Worm (Caenorhabditis elegans) whole organism, midembryonic: ENCODE data around the gene str-263.
"Not testable (repeated sequence)": the region's sequence is repeated elsewhere in the genome, so short reads cannot be mapped to it uniquely, and the experiment has no call there.

Source experiments
- T22C8.4 ChIP-seq: fragments of 200-800 bp; sonication (Bioruptor generic); IDR thresholded peaks from 2 replicates; pipeline ENCODE4 v1.3.6; 2022; ENCODE audit warnings: missing genetic modification characterization, missing compliant biosample characterization
- cog-1 ChIP-seq: sonication (generic microtip); optimal IDR thresholded peaks from 2 replicates; lab custom pipeline; 2016; ENCODE audit warnings: missing genetic modification characterization, missing compliant biosample characterization
- flt-1 ChIP-seq: fragments of 200-800 bp; sonication (Bioruptor generic); IDR thresholded peaks from 2 replicates; pipeline ENCODE4 v1.3.6; 2022; ENCODE audit warnings: missing genetic modification characterization, missing compliant biosample characterization
- klf-2 ChIP-seq: fragments of 200-800 bp; sonication (Bioruptor generic); conservative IDR thresholded peaks from 2 replicates; pipeline ENCODE4 v1.3.6; 2022; ENCODE audit warnings: missing genetic modification reagents, missing genetic modification characterization, missing compliant biosample characterization
- med-1 ChIP-seq: sonication (generic microtip); optimal IDR thresholded peaks from 2 replicates; lab custom pipeline; 2017; ENCODE audit warnings: missing genetic modification characterization, mild to moderate bottlenecking, missing compliant biosample characterization, antibody characterized with exemption, missing genetic modification reagents; ENCODE audit not compliant: insufficient read depth
- ref-1 ChIP-seq: fragments of 200-800 bp; sonication (Bioruptor generic); conservative IDR thresholded peaks from 2 replicates; pipeline ENCODE4 v1.3.6; 2022; ENCODE audit warnings: missing genetic modification reagents, missing genetic modification characterization, missing compliant biosample characterization
- tab-1 ChIP-seq: fragments of 200-800 bp; sonication (Bioruptor generic); IDR thresholded peaks from 2 replicates; pipeline ENCODE4 v1.3.6; 2022; ENCODE audit warnings: missing genetic modification characterization, missing compliant biosample characterization
- ztf-23 ChIP-seq: fragments of 200-800 bp; sonication (Bioruptor generic); IDR thresholded peaks from 2 replicates; pipeline ENCODE4 v1.3.6; 2022; ENCODE audit warnings: missing genetic modification reagents, missing genetic modification characterization, missing compliant biosample characterization
- ztf-29 ChIP-seq: fragments of 200-800 bp; sonication (Bioruptor generic); IDR thresholded peaks from 2 replicates; pipeline ENCODE4 v1.3.6; 2022; ENCODE audit warnings: missing genetic modification reagents, missing genetic modification characterization, missing compliant biosample characterization

Gene str-263

DNA sequence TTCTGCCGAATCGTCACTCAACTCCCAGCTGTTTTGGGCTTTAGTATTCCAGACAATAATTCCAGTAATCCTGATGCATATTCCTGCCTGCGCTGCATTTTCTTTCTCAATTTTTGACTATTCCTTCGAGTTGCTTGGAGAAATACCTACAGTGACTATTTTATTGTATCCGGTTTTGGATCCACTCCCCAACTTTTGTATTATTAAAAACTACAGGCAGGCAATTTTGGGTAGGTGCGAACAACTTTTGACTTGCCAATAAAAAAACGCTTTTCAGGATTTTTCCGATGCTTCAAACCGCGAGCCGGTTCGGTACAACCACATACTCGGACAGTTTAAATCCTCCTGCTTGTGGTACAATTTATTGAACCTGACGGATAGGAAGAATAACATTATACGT is 1.5 kb downstream of the str-263 start:
- TF ChIP-seq cog-1 = no peak

- TF ChIP-seq flt-1 = no peak
- TF ChIP-seq ztf-23 = no peak
- no peak for TF ChIP-seq ztf-29 (GFP tag; lab: Robert Waterston, UW)
- TF ChIP-seq ref-1 (GFP tag; lab: Robert Waterston, UW) = no peak
- TF ChIP-seq tab-1 (GFP tag; lab: Robert Waterston, UW) = no peak
- no peak for TF ChIP-seq klf-2 (GFP tag; lab: Robert Waterston, UW)
- TF ChIP-seq cog-1 = no peak
- TF ChIP-seq med-1 (GFP tag; lab: Kevin White, UChicago) = no peak
- no peak for TF ChIP-seq T22C8.4
Measured at ce11 chrV:15621518-15621917, 8.5 kb downstream of the str-263 start, which contains the start of gene C55A1.1. TSS of gene C55A1.1 (plus strand) at chrV:15621818.

- TF ChIP-seq tab-1 (GFP tag; lab: Robert Waterston, UW) (no peak), ztf-29 (GFP tag; lab: Robert Waterston, UW) (no peak), klf-2 (GFP tag; lab: Robert Waterston, UW) (no peak), med-1 (GFP tag; lab: Kevin White, UChicago) (no peak), flt-1 (no peak), ref-1 (GFP tag; lab: Robert Waterston, UW) (no peak), ztf-23 (no peak), T22C8.4 (no peak), cog-1 (no peak)
Measured at ce11 chrV:15625561-15625960, 12.6 kb downstream of the str-263 start, which contains the start of gene C55A1.11. TSS of gene C55A1.11 (plus strand) at chrV:15625861.

- TF ChIP-seq med-1 (GFP tag; lab: Kevin White, UChicago) = no peak
- TF ChIP-seq flt-1 = no peak
- no peak for TF ChIP-seq tab-1 (GFP tag; lab: Robert Waterston, UW)
- TF ChIP-seq ref-1 (GFP tag; lab: Robert Waterston, UW) = no peak
- TF ChIP-seq ztf-23 = no peak
- TF ChIP-seq klf-2 (GFP tag; lab: Robert Waterston, UW) = no peak
- TF ChIP-seq ztf-29 (GFP tag; lab: Robert Waterston, UW) = no peak
- TF ChIP-seq cog-1 = no peak
- no peak for TF ChIP-seq T22C8.4
Measured at ce11 chrV:15629543-15629942, 16.6 kb downstream of the str-263 start, which contains the start of gene str-248. TSS of gene str-248 (minus strand) at chrV:15629643.

DNA sequence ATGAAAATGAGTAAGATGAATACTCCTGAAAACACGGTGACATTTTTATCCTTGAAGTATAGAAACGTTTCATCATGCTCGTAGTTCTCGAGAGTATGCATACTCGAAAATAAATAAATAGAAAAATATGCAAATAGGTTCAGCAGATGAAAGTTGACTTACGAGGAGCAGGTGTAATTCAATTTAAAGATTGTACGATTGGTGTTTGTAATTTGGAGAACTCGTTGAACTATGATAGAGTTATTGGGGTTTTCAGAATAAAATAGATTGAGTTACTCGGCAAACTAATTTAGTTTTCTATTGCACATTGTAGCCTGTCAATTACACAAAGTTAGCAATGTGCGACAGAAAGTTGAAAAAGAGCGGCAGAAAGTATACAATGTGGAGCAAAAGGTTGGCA is 25.9 kb downstream of the str-263 start, which contains the start of gene srz-44:
TSS of gene srz-44 (minus strand) at position 101 of the 400 bp plus-strand sequence.
- TF ChIP-seq T22C8.4 (no peak), ref-1 (GFP tag; lab: Robert Waterston, UW) (no peak), ztf-23 (no peak), ztf-29 (GFP tag; lab: Robert Waterston, UW) (no peak), klf-2 (GFP tag; lab: Robert Waterston, UW) (no peak), med-1 (GFP tag; lab: Kevin White, UChicago) (no peak), flt-1 (no peak), tab-1 (GFP tag; lab: Robert Waterston, UW) (no peak), cog-1 (no peak)

ce11 chrV:15643192-15643591 is 30.2 kb downstream of the str-263 start, which contains the start of gene C55A1.4:
TSS of gene C55A1.4 (minus strand) at chrV:15643292.
- not testable (repeated sequence) for TF ChIP-seq T22C8.4; med-1 (GFP tag; lab: Kevin White, UChicago); tab-1 (GFP tag; lab: Robert Waterston, UW)

- TF ChIP-seq cog-1 = no peak
- no peak for TF ChIP-seq tab-1 (GFP tag; lab: Robert Waterston, UW)
- no peak for TF ChIP-seq ztf-29 (GFP tag; lab: Robert Waterston, UW)
- no peak for TF ChIP-seq ref-1 (GFP tag; lab: Robert Waterston, UW)
- no peak for TF ChIP-seq T22C8.4
- no peak for TF ChIP-seq flt-1
- TF ChIP-seq klf-2 (GFP tag; lab: Robert Waterston, UW) = no peak
- TF ChIP-seq ztf-23 = no peak
- TF ChIP-seq med-1 (GFP tag; lab: Kevin White, UChicago) = no peak
Measured at ce11 chrV:15644575-15644974, 31.6 kb downstream of the str-263 start, which contains the start of gene str-23. TSS of gene str-23 (plus strand) at chrV:15644875.

ce11 chrV:15647536-15648085 is 34.6 kb downstream of the str-263 start, which contains the start of the genes C55A1.7 and C55A1.6:
TSS of gene C55A1.7 (minus strand) at chrV:15647636.
TSS of gene C55A1.6 (plus strand) at chrV:15648035.
- TF ChIP-seq cog-1; tab-1 (GFP tag; lab: Robert Waterston, UW); ref-1 (GFP tag; lab: Robert Waterston, UW): not testable (repeated sequence)

DNA sequence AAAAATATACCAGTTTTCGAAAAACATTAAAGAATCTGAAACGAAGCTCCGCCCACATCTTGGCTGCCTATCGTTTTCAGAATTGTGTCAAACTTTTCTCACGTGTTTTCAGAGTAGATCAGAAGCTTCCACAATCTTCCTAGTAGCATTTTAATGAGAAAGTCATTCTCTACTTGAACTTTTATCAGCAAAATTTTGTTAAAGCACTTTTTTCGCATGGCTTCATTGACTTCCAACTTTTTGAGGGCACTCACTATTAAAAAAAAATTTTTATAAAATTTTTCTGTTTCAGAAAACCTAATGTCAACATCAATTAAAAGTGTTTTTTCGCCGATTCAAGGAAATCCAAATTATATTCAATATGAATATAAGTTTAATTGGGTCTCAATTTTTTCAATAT is 37.2 kb downstream of the str-263 start, which contains the start of gene sru-42:
TSS of gene sru-42 (plus strand) at position 301 of the 400 bp plus-strand sequence.
- TF ChIP-seq klf-2 (GFP tag; lab: Robert Waterston, UW) (no peak), flt-1 (no peak), tab-1 (GFP tag; lab: Robert Waterston, UW) (no peak), med-1 (GFP tag; lab: Kevin White, UChicago) (no peak), ztf-23 (no peak), cog-1 (no peak), T22C8.4 (no peak), ref-1 (GFP tag; lab: Robert Waterston, UW) (no peak), ztf-29 (GFP tag; lab: Robert Waterston, UW) (no peak)

- no peak for TF ChIP-seq klf-2 (GFP tag; lab: Robert Waterston, UW)
- TF ChIP-seq ztf-29 (GFP tag; lab: Robert Waterston, UW) = no peak
- no peak for TF ChIP-seq med-1 (GFP tag; lab: Kevin White, UChicago)
- no peak for TF ChIP-seq ztf-23
- TF ChIP-seq flt-1 = no peak
- no peak for TF ChIP-seq T22C8.4
Measured at ce11 chrV:15652147-15652546, 39.2 kb downstream of the str-263 start.
